Worm (Caenorhabditis elegans): ENCODE data around the gene unc-42.

The unc-42 gene

ce11 chrV:9786721-9787131 lies 17.5 kb upstream of the unc-42 start, which contains the start of gene F46B6.6:
Gene F46B6.6 (minus strand): TSS chrV:9786868.
- TF ChIP-seq ama-1 (optimal IDR thresholded peaks at IDR 0.05) (peak; percentile 80), tbx-2 (tag; optimal IDR thresholded peaks at IDR 0.05) (no peak), nhr-43 (tag; optimal IDR thresholded peaks at IDR 0.05; ENCODE audit: poor library complexity, severe bottlenecking) (peak; percentile 49), elt-2 (tag; optimal IDR thresholded peaks at IDR 0.05) (peak; percentile 21)

DNA sequence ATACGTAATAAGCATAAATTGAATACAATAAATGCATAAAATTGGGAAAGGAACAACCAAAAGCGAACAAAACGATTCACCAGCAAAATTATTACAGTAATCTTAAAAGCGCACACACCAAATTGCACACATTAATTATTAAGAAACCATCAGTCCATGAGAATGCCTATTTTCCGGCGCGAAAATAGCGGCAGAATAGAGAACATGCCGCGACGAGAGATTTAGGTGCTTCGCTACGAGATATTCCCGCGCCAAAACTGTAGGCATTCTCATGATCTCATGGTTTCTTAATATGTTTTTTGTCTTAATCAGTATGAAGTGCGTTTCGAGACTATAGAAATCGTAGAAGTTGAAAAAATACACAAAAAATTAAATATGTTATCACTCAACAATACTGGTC lies 15.0 kb upstream of the unc-42 start:
- TF ChIP-seq daf-12 (tag; optimal IDR thresholded peaks at IDR 0.05) (no peak), ama-1 (optimal IDR thresholded peaks at IDR 0.05) (no peak)

DNA sequence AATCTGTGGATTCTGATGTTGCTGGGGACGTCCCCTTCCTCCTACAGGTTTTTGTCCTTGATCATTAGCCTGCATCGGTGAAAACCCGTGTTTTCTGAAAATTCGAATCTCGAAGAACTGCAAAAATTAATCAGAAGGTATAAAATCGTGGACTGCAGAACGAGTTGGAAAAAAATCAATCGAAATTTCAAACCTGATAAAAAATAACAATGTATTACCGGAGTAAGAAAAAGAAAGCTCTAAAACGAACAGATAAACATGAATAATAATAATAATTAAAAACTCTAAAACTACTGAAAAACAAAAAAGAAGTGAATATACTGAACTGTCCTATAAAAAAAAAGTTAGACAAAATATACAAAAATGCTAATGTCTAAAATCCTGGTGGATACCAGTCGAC lies 13.8 kb upstream of the unc-42 start, which contains the start of gene F46B6.5:
TSS of gene F46B6.5 (minus strand) at position 101 of the 400 bp plus-strand sequence.
- no peak for TF ChIP-seq nhr-77 (tag; optimal IDR thresholded peaks at IDR 0.05)
- no peak for TF ChIP-seq lin-39 (tag; optimal IDR thresholded peaks at IDR 0.05)
- no peak for TF ChIP-seq R02D3.7 (tag; optimal IDR thresholded peaks at IDR 0.05)
- TF ChIP-seq nhr-28 (tag; optimal IDR thresholded peaks at IDR 0.05), result no peak
- no peak for TF ChIP-seq ceh-28 (tag; optimal IDR thresholded peaks at IDR 0.05)

- TF ChIP-seq ztf-4 (tag; optimal IDR thresholded peaks at IDR 0.05), result no peak
- TF ChIP-seq nhr-25 (tag; optimal IDR thresholded peaks at IDR 0.05), result no peak
- TF ChIP-seq ama-1 (optimal IDR thresholded peaks at IDR 0.05), result no peak
- TF ChIP-seq nhr-11 (tag; optimal IDR thresholded peaks at IDR 0.05), result no peak
- no peak for TF ChIP-seq pha-4 (tag; optimal IDR thresholded peaks at IDR 0.05)
- no peak for TF ChIP-seq mdl-1 (tag; optimal IDR thresholded peaks at IDR 0.05)
- TF ChIP-seq nhr-23 (tag; optimal IDR thresholded peaks at IDR 0.05), result no peak
- no peak for TF ChIP-seq ceh-9 (tag; optimal IDR thresholded peaks at IDR 0.05)
- TF ChIP-seq tbx-2 (tag; optimal IDR thresholded peaks at IDR 0.05), result no peak
- no peak for TF ChIP-seq jun-1 (tag; optimal IDR thresholded peaks at IDR 0.05)
- no peak for TF ChIP-seq sea-2 (GFP tag; optimal IDR thresholded peaks at IDR 0.05)
- no peak for TF ChIP-seq nhr-43 (tag; optimal IDR thresholded peaks at IDR 0.05; ENCODE audit: poor library complexity, severe bottlenecking)
- no peak for TF ChIP-seq elt-2 (tag; optimal IDR thresholded peaks at IDR 0.05)
- no peak for TF ChIP-seq aly-2 (tag; optimal IDR thresholded peaks at IDR 0.05)
- no peak for TF ChIP-seq unc-39 (tag; optimal IDR thresholded peaks at IDR 0.05)
- TF ChIP-seq nhr-12 (tag; optimal IDR thresholded peaks at IDR 0.05), result no peak
Measured at ce11 chrV:9782045-9782444, 12.9 kb upstream of the unc-42 start.

ce11 chrV:9779418-9779817 lies 10.2 kb upstream of the unc-42 start, which contains the start of gene F46B6.4:
Gene F46B6.4 (minus strand): TSS chrV:9779518.
- TF ChIP-seq elt-1 (tag; optimal IDR thresholded peaks at IDR 0.05), result no peak
- no peak for TF ChIP-seq pqm-1 (tag; optimal IDR thresholded peaks at IDR 0.05)
- no peak for TF ChIP-seq nhr-43 (tag; optimal IDR thresholded peaks at IDR 0.05; ENCODE audit: poor library complexity, severe bottlenecking)
- TF ChIP-seq unc-62 (GFP tag; optimal IDR thresholded peaks at IDR 0.05), result no peak
- TF ChIP-seq ceh-28 (tag; optimal IDR thresholded peaks at IDR 0.05), result no peak
- TF ChIP-seq tbx-2 (tag; optimal IDR thresholded peaks at IDR 0.05), result no peak
- no peak for TF ChIP-seq R02D3.7 (tag; optimal IDR thresholded peaks at IDR 0.05)
- no peak for TF ChIP-seq eor-1 (tag; optimal IDR thresholded peaks at IDR 0.05)

- TF ChIP-seq snpc-4 (tag; optimal IDR thresholded peaks at IDR 0.05), result no peak
- TF ChIP-seq zag-1 (tag; optimal IDR thresholded peaks at IDR 0.05), result no peak
- no peak for TF ChIP-seq nhr-43 (tag; optimal IDR thresholded peaks at IDR 0.05; ENCODE audit: poor library complexity, severe bottlenecking)
- TF ChIP-seq hmg-11 (tag; optimal IDR thresholded peaks at IDR 0.05), result no peak
Measured at ce11 chrV:9777645-9778044, 8.5 kb upstream of the unc-42 start, which contains the start of gene smg-4. Gene smg-4 (minus strand): TSS chrV:9777745.

DNA sequence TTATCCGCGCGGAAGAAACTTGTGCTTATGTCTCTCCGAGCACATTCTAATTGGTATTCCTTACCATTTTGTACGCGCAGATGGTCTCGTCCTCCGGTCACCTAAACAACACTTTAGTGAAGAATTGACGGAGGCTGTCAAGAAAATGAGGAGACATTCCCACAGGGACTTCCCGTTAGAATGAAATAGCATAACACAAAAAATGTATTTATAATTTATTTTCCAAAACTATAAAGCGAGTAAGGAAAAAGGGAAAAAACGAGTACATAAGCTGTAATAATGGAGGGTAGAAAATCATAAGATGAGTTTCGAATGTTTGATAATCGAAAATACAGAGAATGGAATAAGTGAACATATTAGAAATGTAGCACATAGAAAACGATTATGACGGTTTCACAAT lies 6.5 kb upstream of the unc-42 start, which contains the start of gene F46B6.12:
TSS of gene F46B6.12 (minus strand) at position 101 of the 400 bp plus-strand sequence.
- no peak for TF ChIP-seq ceh-82 (tag; optimal IDR thresholded peaks at IDR 0.05)

Data from whole organism, L3 larva.